Fruit fly (Drosophila melanogaster): ENCODE results near the gene slmo.

dm6 chr2L:6046865-6047264, 1.6 kb downstream of the slmo start:
- no peak for TF ChIP-seq bab1 (GFP tag; optimal IDR thresholded peaks at IDR 0.05)
- TF ChIP-seq CG11617 (GFP tag; optimal IDR thresholded peaks at IDR 0.05), result no peak
- TF ChIP-seq cnc (optimal IDR thresholded peaks at IDR 0.05), result no peak
- TF ChIP-seq CG12768 (GFP tag; optimal IDR thresholded peaks at IDR 0.05), result no peak
- no peak for TF ChIP-seq Clk (GFP tag; optimal IDR thresholded peaks at IDR 0.05)
- TF ChIP-seq pad (GFP tag; optimal IDR thresholded peaks at IDR 0.05), result no peak
- no peak for TF ChIP-seq CG1620 (GFP tag; optimal IDR thresholded peaks at IDR 0.05)
- TF ChIP-seq Hr96 (GFP tag; optimal IDR thresholded peaks at IDR 0.05), result no peak
- TF ChIP-seq tj (GFP tag; optimal IDR thresholded peaks at IDR 0.05), result no peak

All from whole organism, adult.